ENCODE assay signal across 1 fruit fly cellular context in genomic region chrX:11153826-11154510, dm6.
TF ChIP-seq lines count a peak whose summit lies in the region.

Gene rtv, minus strand, starts transcription at chrX:11153990.
Gene Dlic, plus strand, starts transcription at chrX:11154421.

TF ChIP-seq in whole organism, embryonic, 481 proteins besides CTCF, POLR2A, EP300 and RAD21 (continued from another document and continues in another):
- peak; percentile 52 for TF ChIP-seq CG8290 (GFP tag; optimal IDR thresholded peaks at IDR 0.05; lab: Kevin White, UChicago)
- TF ChIP-seq CG8290 (tag; optimal IDR thresholded peaks at IDR 0.05; lab: Kevin White, UChicago), result peak; percentile 17 to 23
- no peak for TF ChIP-seq CG6254 (GFP tag; optimal IDR thresholded peaks at IDR 0.05; lab: Kevin White, UChicago)
- peak; percentile 30 for TF ChIP-seq CG8924 (tag; optimal IDR thresholded peaks at IDR 0.05; lab: Kevin White, UChicago)
- peak; percentile 0 for TF ChIP-seq tx (GFP tag; optimal IDR thresholded peaks at IDR 0.05; lab: Kevin White, UChicago)
- TF ChIP-seq grau (tag; optimal IDR thresholded peaks at IDR 0.05; lab: Kevin White, UChicago), result peak; percentile 21
- TF ChIP-seq CG12155 (GFP tag; optimal IDR thresholded peaks at IDR 0.05; lab: Kevin White, UChicago), result peak; percentile 91
- no peak for TF ChIP-seq H2.0 (GFP tag; IDR thresholded peaks at IDR 0.05; lab: Robert Waterston, UW)
- no peak for TF ChIP-seq sob (GFP tag; IDR thresholded peaks at IDR 0.05; lab: Robert Waterston, UW)
- TF ChIP-seq CG14050 (GFP tag; IDR thresholded peaks at IDR 0.05; lab: Robert Waterston, UW), result no peak
- peak; percentile 2 for TF ChIP-seq CG12104 (GFP tag; optimal IDR thresholded peaks at IDR 0.05; lab: Kevin White, UChicago)
- TF ChIP-seq Taf1 (GFP tag; IDR thresholded peaks at IDR 0.05; lab: Robert Waterston, UW), result no peak
- TF ChIP-seq z (GFP tag; IDR thresholded peaks at IDR 0.05; lab: Robert Waterston, UW), result no peak
- no peak for TF ChIP-seq CG1529 (GFP tag; optimal IDR thresholded peaks at IDR 0.05; lab: Kevin White, UChicago)
- no peak for TF ChIP-seq prd (optimal IDR thresholded peaks at IDR 0.05; lab: Kevin White, UChicago)
- TF ChIP-seq prd (GFP tag; IDR thresholded peaks at IDR 0.05; lab: Robert Waterston, UW), result 0 out of 3 replicates have a peak, but pooled peaks have one; percentile 16
- TF ChIP-seq scrt (GFP tag; optimal IDR thresholded peaks at IDR 0.05; lab: Kevin White, UChicago), result no peak
- no peak for TF ChIP-seq Oli (tag; optimal IDR thresholded peaks at IDR 0.05; lab: Kevin White, UChicago)
- TF ChIP-seq Dip3 (GFP tag; optimal IDR thresholded peaks at IDR 0.05; lab: Kevin White, UChicago), result no peak
- TF ChIP-seq exex (tag; optimal IDR thresholded peaks at IDR 0.05; lab: Kevin White, UChicago), result peak; percentile 20
- no peak for TF ChIP-seq CG1792 (GFP tag; optimal IDR thresholded peaks at IDR 0.05; lab: Kevin White, UChicago)
- TF ChIP-seq Asciz (GFP tag; optimal IDR thresholded peaks at IDR 0.05; lab: Kevin White, UChicago), result no peak
- peak; percentile 14 for TF ChIP-seq Camta (GFP tag; optimal IDR thresholded peaks at IDR 0.05; lab: Kevin White, UChicago)
- no peak for TF ChIP-seq Lpt (GFP tag; optimal IDR thresholded peaks at IDR 0.05; lab: Kevin White, UChicago)
- TF ChIP-seq CG18011 (GFP tag; optimal IDR thresholded peaks at IDR 0.05; lab: Kevin White, UChicago), result no peak
- no peak for TF ChIP-seq lov (optimal IDR thresholded peaks at IDR 0.05; lab: Kevin White, UChicago)
- no peak for TF ChIP-seq lov (GFP tag; IDR thresholded peaks at IDR 0.05; lab: Robert Waterston, UW)
- no peak for TF ChIP-seq Hr51 (GFP tag; optimal IDR thresholded peaks at IDR 0.05; lab: Kevin White, UChicago)
- no peak for TF ChIP-seq C15 (GFP tag; IDR thresholded peaks at IDR 0.05; lab: Robert Waterston, UW)
- no peak for TF ChIP-seq dimm (GFP tag; IDR thresholded peaks at IDR 0.05; lab: Robert Waterston, UW)
- TF ChIP-seq knrl (GFP tag; IDR thresholded peaks at IDR 0.05; lab: Robert Waterston, UW; ENCODE audit: partially characterized antibody), result peak; percentile 74
- no peak for TF ChIP-seq CG9876 (GFP tag; optimal IDR thresholded peaks at IDR 0.05; lab: Kevin White, UChicago)
- TF ChIP-seq Ets65A (GFP tag; lab: Kevin White, UChicago), result peak; percentile 85
- no peak for TF ChIP-seq Drgx (GFP tag; IDR thresholded peaks at IDR 0.05; lab: Robert Waterston, UW)
- no peak for TF ChIP-seq pfk (GFP tag; optimal IDR thresholded peaks at IDR 0.05; lab: Kevin White, UChicago)
- TF ChIP-seq bbx (GFP tag; IDR thresholded peaks at IDR 0.05; lab: Robert Waterston, UW; ENCODE audit: partially characterized antibody), result peak; percentile 57; the same call in 1 of the 2 replicates
- peak in 1 of 2 experiments; percentile 46 for TF ChIP-seq insv (GFP tag; optimal IDR thresholded peaks at IDR 0.05; lab: Kevin White, UChicago)
- no peak for TF ChIP-seq nau (GFP tag; optimal IDR thresholded peaks at IDR 0.05; lab: Kevin White, UChicago)
- TF ChIP-seq CG14014 (GFP tag; IDR thresholded peaks at IDR 0.05; lab: Robert Waterston, UW), result no peak
- TF ChIP-seq Kr (GFP tag; optimal IDR thresholded peaks at IDR 0.05; lab: Kevin White, UChicago), result no peak
- peak; percentile 17 for TF ChIP-seq CG1233 (GFP tag; optimal IDR thresholded peaks at IDR 0.05; lab: Kevin White, UChicago)
- TF ChIP-seq CG5953 (GFP tag; IDR thresholded peaks at IDR 0.05; lab: Robert Waterston, UW), result no peak
- TF ChIP-seq Dll (GFP tag; IDR thresholded peaks at IDR 0.05; lab: Robert Waterston, UW; ENCODE audit: partially characterized antibody), result peak; percentile 88
- TF ChIP-seq Ada2b (GFP tag; IDR thresholded peaks at IDR 0.05; lab: Robert Waterston, UW), result no peak
- TF ChIP-seq CG17612 (GFP tag; IDR thresholded peaks at IDR 0.05; lab: Robert Waterston, UW), result no peak
- peak; percentile 32 for TF ChIP-seq CG5245 (GFP tag; optimal IDR thresholded peaks at IDR 0.05; lab: Kevin White, UChicago)
- TF ChIP-seq al (GFP tag; IDR thresholded peaks at IDR 0.05; lab: Robert Waterston, UW), result no peak
- TF ChIP-seq lola (GFP tag; optimal IDR thresholded peaks at IDR 0.05; lab: Kevin White, UChicago), result no peak
- TF ChIP-seq CG18262 (tag; optimal IDR thresholded peaks at IDR 0.05; lab: Kevin White, UChicago), result peak; percentile 24
- no peak for TF ChIP-seq cwo (GFP tag; optimal IDR thresholded peaks at IDR 0.05; lab: Kevin White, UChicago)
- peak; percentile 47 for TF ChIP-seq Xbp1 (GFP tag; optimal IDR thresholded peaks at IDR 0.05; lab: Kevin White, UChicago)
- 0 out of 3 replicates have a peak, but pooled peaks have one; percentile 23 for TF ChIP-seq Mrtf (GFP tag; IDR thresholded peaks at IDR 0.05; lab: Robert Waterston, UW)
- TF ChIP-seq CG10543 (GFP tag; optimal IDR thresholded peaks at IDR 0.05; lab: Kevin White, UChicago), result no peak
- TF ChIP-seq CG12219 (GFP tag; optimal IDR thresholded peaks at IDR 0.05; lab: Kevin White, UChicago), result no peak
- no peak for TF ChIP-seq cato (GFP tag; optimal IDR thresholded peaks at IDR 0.05; lab: Kevin White, UChicago; ENCODE audit: borderline replicate concordance)
- TF ChIP-seq E2f2 (GFP tag; IDR thresholded peaks at IDR 0.05; lab: Robert Waterston, UW), result peak; percentile 48; the same call in 1 of the 2 replicates
- TF ChIP-seq dysf (GFP tag; IDR thresholded peaks at IDR 0.05; lab: Robert Waterston, UW), result no peak
- no peak for TF ChIP-seq fu2 (GFP tag; optimal IDR thresholded peaks at IDR 0.05; lab: Kevin White, UChicago)
- peak; percentile 15 for TF ChIP-seq CG7839 (tag; optimal IDR thresholded peaks at IDR 0.05; lab: Kevin White, UChicago)
- no peak for TF ChIP-seq Dfd (GFP tag; optimal IDR thresholded peaks at IDR 0.05; lab: Kevin White, UChicago)
- TF ChIP-seq CG12659 (GFP tag; optimal IDR thresholded peaks at IDR 0.05; lab: Kevin White, UChicago), result peak; percentile 72
- TF ChIP-seq H15 (GFP tag; IDR thresholded peaks at IDR 0.05; lab: Robert Waterston, UW), result no peak
- peak; percentile 53 for TF ChIP-seq CG13894 (tag; optimal IDR thresholded peaks at IDR 0.05; lab: Kevin White, UChicago)
- no peak for TF ChIP-seq sug (tag; optimal IDR thresholded peaks at IDR 0.05; lab: Kevin White, UChicago)
- peak; percentile 65 for TF ChIP-seq CG2712 (tag; optimal IDR thresholded peaks at IDR 0.05; lab: Kevin White, UChicago)
- no peak for TF ChIP-seq CrebB (tag; optimal IDR thresholded peaks at IDR 0.05; lab: Kevin White, UChicago)
- TF ChIP-seq CG11398 (GFP tag; optimal IDR thresholded peaks at IDR 0.05; lab: Kevin White, UChicago), result no peak
- TF ChIP-seq gfzf (GFP tag; optimal IDR thresholded peaks at IDR 0.05; lab: Kevin White, UChicago), result peak; percentile 72
- TF ChIP-seq danr (GFP tag; IDR thresholded peaks at IDR 0.05; lab: Robert Waterston, UW), result no peak
- no peak for TF ChIP-seq CG10366 (GFP tag; IDR thresholded peaks at IDR 0.05; lab: Robert Waterston, UW)
- TF ChIP-seq CG17802 (tag; optimal IDR thresholded peaks at IDR 0.05; lab: Kevin White, UChicago), result no peak
- peak; percentile 2 for TF ChIP-seq shn (GFP tag; optimal IDR thresholded peaks at IDR 0.05; lab: Kevin White, UChicago)
- no peak for TF ChIP-seq CG6175 (GFP tag; IDR thresholded peaks at IDR 0.05; lab: Robert Waterston, UW)
- peak; percentile 76 for TF ChIP-seq amos (GFP tag; IDR thresholded peaks at IDR 0.05; lab: Robert Waterston, UW; ENCODE audit: partially characterized antibody)
- TF ChIP-seq ATbp (GFP tag; optimal IDR thresholded peaks at IDR 0.05; lab: Kevin White, UChicago), result no peak
- TF ChIP-seq CG33557 (GFP tag; optimal IDR thresholded peaks at IDR 0.05; lab: Kevin White, UChicago), result peak; percentile 6
- no peak for TF ChIP-seq CG14667 (GFP tag; IDR thresholded peaks at IDR 0.05; lab: Robert Waterston, UW)
- TF ChIP-seq CG13123 (GFP tag; optimal IDR thresholded peaks at IDR 0.05; lab: Kevin White, UChicago), result no peak
- no peak for TF ChIP-seq maf-S (GFP tag; optimal IDR thresholded peaks at IDR 0.05; lab: Kevin White, UChicago)
- peak; percentile 17 for TF ChIP-seq CG15269 (tag; optimal IDR thresholded peaks at IDR 0.05; lab: Kevin White, UChicago)
- TF ChIP-seq Aef1 (GFP tag; IDR thresholded peaks at IDR 0.05; lab: Robert Waterston, UW), result no peak
- no peak for TF ChIP-seq tgo (GFP tag; IDR thresholded peaks at IDR 0.05; lab: Robert Waterston, UW)
- TF ChIP-seq CG7556 (GFP tag; optimal IDR thresholded peaks at IDR 0.05; lab: Kevin White, UChicago), result no peak
- TF ChIP-seq mirr (GFP tag; optimal IDR thresholded peaks at IDR 0.05; lab: Kevin White, UChicago), result no peak
- no peak for TF ChIP-seq Xrp1 (GFP tag; IDR thresholded peaks at IDR 0.05; lab: Robert Waterston, UW)
- no peak for TF ChIP-seq Ravus (GFP tag; IDR thresholded peaks at IDR 0.05; lab: Robert Waterston, UW)
- TF ChIP-seq Neu2 (GFP tag; optimal IDR thresholded peaks at IDR 0.05; lab: Kevin White, UChicago; ENCODE audit: borderline replicate concordance), result no peak
- TF ChIP-seq oc (tag; optimal IDR thresholded peaks at IDR 0.05; lab: Kevin White, UChicago), result no peak
- TF ChIP-seq Dad (GFP tag; optimal IDR thresholded peaks at IDR 0.05; lab: Kevin White, UChicago), result no peak
- TF ChIP-seq kay (GFP tag; optimal IDR thresholded peaks at IDR 0.05; lab: Kevin White, UChicago), result no peak
- no peak for TF ChIP-seq TFAM (GFP tag; optimal IDR thresholded peaks at IDR 0.05; lab: Kevin White, UChicago)
- no peak for TF ChIP-seq GATAe (GFP tag; conservative IDR thresholded peaks at IDR 0.05; lab: Robert Waterston, UW)
- peak; percentile 43; the same call in 1 of the 2 replicates for TF ChIP-seq NFAT (GFP tag; IDR thresholded peaks at IDR 0.05; lab: Robert Waterston, UW)
- TF ChIP-seq CG12942 (GFP tag; optimal IDR thresholded peaks at IDR 0.05; lab: Kevin White, UChicago), result no peak
- TF ChIP-seq h (optimal IDR thresholded peaks at IDR 0.05; lab: Kevin White, UChicago), result no peak
- no peak for TF ChIP-seq pan (optimal IDR thresholded peaks at IDR 0.05; lab: Kevin White, UChicago)
- TF ChIP-seq pan (GFP tag; optimal IDR thresholded peaks at IDR 0.05 in 1 of 2, IDR thresholded peaks at IDR 0.05 in 1 of 2), result no peak
- TF ChIP-seq CG14965 (GFP tag; optimal IDR thresholded peaks at IDR 0.05; lab: Kevin White, UChicago; ENCODE audit: borderline replicate concordance), result no peak
- no peak for TF ChIP-seq CG11093 (GFP tag; IDR thresholded peaks at IDR 0.05; lab: Robert Waterston, UW)
- TF ChIP-seq D19B (GFP tag; optimal IDR thresholded peaks at IDR 0.05; lab: Kevin White, UChicago), result peak; percentile 57
- no peak for TF ChIP-seq lbe (GFP tag; optimal IDR thresholded peaks at IDR 0.05; lab: Kevin White, UChicago)
- peak; percentile 56 for TF ChIP-seq CG30020 (tag; optimal IDR thresholded peaks at IDR 0.05; lab: Kevin White, UChicago)
- TF ChIP-seq CG10147 (GFP tag; optimal IDR thresholded peaks at IDR 0.05; lab: Kevin White, UChicago), result no peak
- TF ChIP-seq CG2116 (GFP tag; optimal IDR thresholded peaks at IDR 0.05; lab: Kevin White, UChicago), result peak; percentile 67
- TF ChIP-seq cad (GFP tag; optimal IDR thresholded peaks at IDR 0.05; lab: Kevin White, UChicago), result no peak
- no peak for TF ChIP-seq CG11560 (tag; IDR thresholded peaks at IDR 0.05; lab: Robert Waterston, UW)
- peak; percentile 37; the same call in 1 of the 2 replicates for TF ChIP-seq Ptx1 (GFP tag; IDR thresholded peaks at IDR 0.05; lab: Robert Waterston, UW)
- TF ChIP-seq CG13296 (GFP tag; optimal IDR thresholded peaks at IDR 0.05; lab: Kevin White, UChicago), result no peak
- TF ChIP-seq CG4282 (GFP tag; optimal IDR thresholded peaks at IDR 0.05; lab: Kevin White, UChicago), result no peak
- no peak for TF ChIP-seq lmd (GFP tag; IDR thresholded peaks at IDR 0.05; lab: Robert Waterston, UW)
- TF ChIP-seq CG17568 (GFP tag; optimal IDR thresholded peaks at IDR 0.05; lab: Kevin White, UChicago), result no peak
- no peak for TF ChIP-seq croc (GFP tag; conservative IDR thresholded peaks at IDR 0.05; lab: Robert Waterston, UW)
- TF ChIP-seq Hsf (GFP tag; optimal IDR thresholded peaks at IDR 0.05; lab: Kevin White, UChicago), result peak; percentile 42
- no peak for TF ChIP-seq ab (GFP tag; optimal IDR thresholded peaks at IDR 0.05; lab: Kevin White, UChicago)
- no peak for TF ChIP-seq Oaz (GFP tag; IDR thresholded peaks at IDR 0.05; lab: Robert Waterston, UW)
- TF ChIP-seq PHDP (tag; optimal IDR thresholded peaks at IDR 0.05; lab: Kevin White, UChicago), result no peak
- no peak for TF ChIP-seq CG30431 (GFP tag; optimal IDR thresholded peaks at IDR 0.05; lab: Kevin White, UChicago)
- no peak for TF ChIP-seq CG10959 (GFP tag; IDR thresholded peaks at IDR 0.05; lab: Robert Waterston, UW)
- TF ChIP-seq CG10209 (GFP tag; optimal IDR thresholded peaks at IDR 0.05; lab: Kevin White, UChicago), result no peak
- TF ChIP-seq chinmo (GFP tag; IDR thresholded peaks at IDR 0.05; lab: Robert Waterston, UW; ENCODE audit: partially characterized antibody), result no peak
- TF ChIP-seq Fer1 (GFP tag; optimal IDR thresholded peaks at IDR 0.05; lab: Kevin White, UChicago), result no peak
- no peak for TF ChIP-seq CG9215 (GFP tag; IDR thresholded peaks at IDR 0.05; lab: Robert Waterston, UW)
- TF ChIP-seq YL-1 (GFP tag; optimal IDR thresholded peaks at IDR 0.05; lab: Kevin White, UChicago), result no peak
- TF ChIP-seq CG32772 (GFP tag; IDR thresholded peaks at IDR 0.05; lab: Robert Waterston, UW), result no peak
- TF ChIP-seq Tbp (GFP tag; optimal IDR thresholded peaks at IDR 0.05; lab: Kevin White, UChicago), result no peak
- TF ChIP-seq CG10267 (tag; optimal IDR thresholded peaks at IDR 0.05; lab: Kevin White, UChicago), result peak; percentile 49
- no peak for TF ChIP-seq CG3407 (GFP tag; optimal IDR thresholded peaks at IDR 0.05; lab: Kevin White, UChicago)
- no peak for TF ChIP-seq CG7786 (GFP tag; optimal IDR thresholded peaks at IDR 0.05; lab: Kevin White, UChicago)
- TF ChIP-seq Deaf1 (tag; optimal IDR thresholded peaks at IDR 0.05; lab: Kevin White, UChicago), result no peak
- no peak for TF ChIP-seq Dbx (GFP tag; IDR thresholded peaks at IDR 0.05; lab: Robert Waterston, UW)
- peak; percentile 54 for TF ChIP-seq CG30403 (GFP tag; optimal IDR thresholded peaks at IDR 0.05; lab: Kevin White, UChicago)
- no peak for TF ChIP-seq sr (GFP tag; IDR thresholded peaks at IDR 0.05; lab: Robert Waterston, UW)
- no peak for TF ChIP-seq gro (GFP tag; optimal IDR thresholded peaks at IDR 0.05; lab: Kevin White, UChicago)
- TF ChIP-seq CG11504 (tag; optimal IDR thresholded peaks at IDR 0.05; lab: Kevin White, UChicago), result peak; percentile 44
- peak; percentile 41 for TF ChIP-seq CG12391 (tag; optimal IDR thresholded peaks at IDR 0.05; lab: Kevin White, UChicago)
- TF ChIP-seq ftz-f1 (GFP tag; optimal IDR thresholded peaks at IDR 0.05; lab: Kevin White, UChicago), result no peak
- no peak for TF ChIP-seq Spps (tag; optimal IDR thresholded peaks at IDR 0.05; lab: Kevin White, UChicago)
- no peak for TF ChIP-seq dan (GFP tag; IDR thresholded peaks at IDR 0.05; lab: Robert Waterston, UW)
